Fruit fly (Drosophila melanogaster): Measurements from ENCODE around the gene CG14218.

Gene CG14218

DNA sequence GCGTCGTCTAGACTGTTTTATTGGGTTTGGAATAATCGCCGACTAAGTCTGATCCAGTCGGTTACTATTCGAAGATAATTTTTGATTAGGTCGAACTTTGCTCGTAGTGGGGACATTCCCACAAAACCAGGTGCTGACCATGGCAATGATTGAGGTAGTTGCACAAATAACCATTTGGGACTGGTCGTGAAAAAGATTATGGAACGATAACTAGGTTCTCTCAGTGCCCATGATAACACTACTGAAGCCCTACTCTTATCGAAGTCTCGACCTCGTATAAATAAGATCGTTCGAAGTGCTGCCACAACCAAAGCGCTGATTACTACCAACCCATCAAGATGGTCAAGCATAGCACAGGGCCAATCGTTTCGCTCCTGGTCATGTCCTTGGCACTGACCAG, 10.5 kb upstream of the CG14218 start, which contains the start of gene CG14205:
Gene CG14205, plus strand, starts transcription at position 301 of the 400 bp plus-strand sequence.
- TF ChIP-seq jim (GFP tag; optimal IDR thresholded peaks at IDR 0.05) (no peak), h (GFP tag; optimal IDR thresholded peaks at IDR 0.05) (no peak), Hr83 (GFP tag; optimal IDR thresholded peaks at IDR 0.05; ENCODE audit: poor library complexity, severe bottlenecking) (no peak), OdsH (GFP tag; optimal IDR thresholded peaks at IDR 0.05) (no peak), sv (GFP tag; optimal IDR thresholded peaks at IDR 0.05) (no peak), Myc (optimal IDR thresholded peaks at IDR 0.05) (no peak), tai (GFP tag; optimal IDR thresholded peaks at IDR 0.05) (no peak), Rel (GFP tag; optimal IDR thresholded peaks at IDR 0.05) (no peak), Rel (tag; optimal IDR thresholded peaks at IDR 0.05) (no peak), usp (GFP tag; optimal IDR thresholded peaks at IDR 0.05) (no peak)

- TF ChIP-seq dsf (GFP tag; optimal IDR thresholded peaks at IDR 0.05; ENCODE audit: borderline replicate concordance) (no peak), OdsH (GFP tag; optimal IDR thresholded peaks at IDR 0.05) (no peak), h (GFP tag; optimal IDR thresholded peaks at IDR 0.05) (no peak), Myc (optimal IDR thresholded peaks at IDR 0.05) (no peak), usp (GFP tag; optimal IDR thresholded peaks at IDR 0.05) (no peak), woc (GFP tag; optimal IDR thresholded peaks at IDR 0.05) (no peak), lola (GFP tag; optimal IDR thresholded peaks at IDR 0.05) (no peak), CG9705 (GFP tag; optimal IDR thresholded peaks at IDR 0.05) (no peak), dl (GFP tag; optimal IDR thresholded peaks at IDR 0.05; ENCODE audit: insufficient read depth in 1 of 2, partially characterized antibody in 2 of 2) (no peak), Rel (GFP tag; optimal IDR thresholded peaks at IDR 0.05) (no peak), Rel (tag; optimal IDR thresholded peaks at IDR 0.05) (no peak), tai (GFP tag; optimal IDR thresholded peaks at IDR 0.05) (no peak), sage (GFP tag; optimal IDR thresholded peaks at IDR 0.05) (no peak), Hnf4 (GFP tag; optimal IDR thresholded peaks at IDR 0.05) (no peak)
These were observed 8.8 kb upstream of the CG14218 start for dm6 chrX:19590579-19590978.

dm6 chrX:19590070-19590469, 8.3 kb upstream of the CG14218 start, which contains the start of gene CG14219:
TSS of gene CG14219 (minus strand) at chrX:19590170.
- TF ChIP-seq Hr83 (GFP tag; optimal IDR thresholded peaks at IDR 0.05; ENCODE audit: poor library complexity, severe bottlenecking) (no peak), Dif (GFP tag; optimal IDR thresholded peaks at IDR 0.05; ENCODE audit: partially characterized antibody) (no peak), Hr78 (GFP tag; optimal IDR thresholded peaks at IDR 0.05) (no peak), usp (GFP tag; optimal IDR thresholded peaks at IDR 0.05) (no peak), CG9705 (GFP tag; optimal IDR thresholded peaks at IDR 0.05) (no peak), Sp1 (GFP tag; optimal IDR thresholded peaks at IDR 0.05) (no peak), tai (GFP tag; optimal IDR thresholded peaks at IDR 0.05) (no peak), pan (optimal IDR thresholded peaks at IDR 0.05) (no peak), dsf (GFP tag; optimal IDR thresholded peaks at IDR 0.05; ENCODE audit: borderline replicate concordance) (no peak), CrebA (GFP tag; optimal IDR thresholded peaks at IDR 0.05; ENCODE audit: borderline replicate concordance) (no peak), sv (GFP tag; optimal IDR thresholded peaks at IDR 0.05) (no peak), CG32264 (GFP tag; optimal IDR thresholded peaks at IDR 0.05) (no peak), Vsx2 (GFP tag; optimal IDR thresholded peaks at IDR 0.05; ENCODE audit: partially characterized antibody) (no peak), N (GFP tag; optimal IDR thresholded peaks at IDR 0.05) (no peak), br (GFP tag; optimal IDR thresholded peaks at IDR 0.05) (no peak), HLH106 (tag; optimal IDR thresholded peaks at IDR 0.05) (no peak), h (GFP tag; optimal IDR thresholded peaks at IDR 0.05) (no peak)

dm6 chrX:19585142-19585541, 3.4 kb upstream of the CG14218 start:
- TF ChIP-seq psq (GFP tag; optimal IDR thresholded peaks at IDR 0.05) (no peak), dsf (GFP tag; optimal IDR thresholded peaks at IDR 0.05; ENCODE audit: borderline replicate concordance) (no peak), CG32264 (GFP tag; optimal IDR thresholded peaks at IDR 0.05) (no peak), Dif (GFP tag; optimal IDR thresholded peaks at IDR 0.05; ENCODE audit: partially characterized antibody) (no peak), woc (GFP tag; optimal IDR thresholded peaks at IDR 0.05) (no peak), sv (GFP tag; optimal IDR thresholded peaks at IDR 0.05) (no peak), OdsH (GFP tag; optimal IDR thresholded peaks at IDR 0.05) (no peak)

DNA sequence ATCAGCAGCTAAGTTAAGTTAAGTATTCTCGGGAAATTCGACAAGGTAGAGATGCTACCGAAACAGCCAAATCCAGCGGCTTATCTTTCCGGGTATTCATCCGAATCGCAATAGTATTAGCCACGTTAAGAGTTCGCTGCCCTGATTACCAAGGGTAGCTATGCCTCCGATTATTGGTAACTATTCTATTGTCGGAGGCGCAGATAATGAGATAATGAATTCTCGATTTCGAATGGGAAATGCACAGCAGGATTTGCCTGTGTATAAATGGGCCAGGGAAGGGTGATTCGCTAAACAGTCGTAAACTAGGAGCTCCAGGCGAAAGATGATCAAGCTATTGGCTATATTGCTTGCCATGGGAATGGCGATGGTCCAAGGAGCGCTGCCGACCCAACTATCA, 1.5 kb upstream of the CG14218 start, which contains the start of gene CG14204:
Gene CG14204, plus strand, starts transcription at position 301 of the 400 bp plus-strand sequence.
- TF ChIP-seq Jra (GFP tag; optimal IDR thresholded peaks at IDR 0.05) (no peak), Rel (GFP tag; optimal IDR thresholded peaks at IDR 0.05) (no peak), Rel (tag; optimal IDR thresholded peaks at IDR 0.05) (no peak), jim (GFP tag; optimal IDR thresholded peaks at IDR 0.05) (no peak), dsf (GFP tag; optimal IDR thresholded peaks at IDR 0.05; ENCODE audit: borderline replicate concordance) (no peak), foxo (GFP tag; optimal IDR thresholded peaks at IDR 0.05) (no peak), OdsH (GFP tag; optimal IDR thresholded peaks at IDR 0.05) (no peak), Abd-B (GFP tag; optimal IDR thresholded peaks at IDR 0.05) (no peak), brk (GFP tag; optimal IDR thresholded peaks at IDR 0.05) (no peak), Hr83 (GFP tag; optimal IDR thresholded peaks at IDR 0.05; ENCODE audit: poor library complexity, severe bottlenecking) (no peak), woc (GFP tag; optimal IDR thresholded peaks at IDR 0.05) (no peak), br (GFP tag; optimal IDR thresholded peaks at IDR 0.05) (no peak), CG9705 (GFP tag; optimal IDR thresholded peaks at IDR 0.05) (no peak), Hnf4 (GFP tag; optimal IDR thresholded peaks at IDR 0.05) (no peak)

Data from whole organism, wandering third instar larva.